Worm (Caenorhabditis elegans) whole organism, L4 larva: ENCODE data around the gene C03A7.13.

Experiments
- F44E2.7 ChIP-seq: fragments of 200-800 bp; sonication (Bioruptor generic); IDR thresholded peaks from 2 replicates; pipeline ENCODE4 v2.1.2; 2022; ENCODE audit warnings: missing genetic modification characterization, missing compliant biosample characterization
- F49E8.2 ChIP-seq: sonication (generic microtip); optimal IDR thresholded peaks from 2 replicates; lab custom pipeline; 2016; ENCODE audit warnings: missing compliant biosample characterization, mild to moderate bottlenecking, missing genetic modification characterization, borderline replicate concordance
- R02D3.7 ChIP-seq: fragments of 150-350 bp; sonication (generic microtip); optimal IDR thresholded peaks from 3 replicates; lab custom pipeline; 2014; ENCODE audit warnings: missing biosample characterization, missing genetic modification characterization
- T20F7.1 ChIP-seq: fragments of 200-800 bp; sonication (Bioruptor generic); optimal IDR thresholded peaks from 2 replicates; lab custom pipeline; 2018; ENCODE audit warnings: mild to moderate bottlenecking, missing genetic modification characterization, missing compliant biosample characterization
- Y105C5A.15 ChIP-seq: fragments of 200-800 bp; sonication (Bioruptor generic); IDR thresholded peaks from 2 replicates; pipeline ENCODE4 v1.3.6; 2022; ENCODE audit warnings: missing genetic modification characterization, missing compliant biosample characterization
- Y5F2A.4 ChIP-seq: fragments of 200-800 bp; sonication (Bioruptor generic); optimal IDR thresholded peaks from 2 replicates; lab custom pipeline; 2018; ENCODE audit warnings: mild to moderate bottlenecking, missing genetic modification characterization, missing compliant biosample characterization
- ZK337.2 ChIP-seq: fragments of 200-800 bp; sonication (Bioruptor generic); IDR thresholded peaks from 2 replicates; pipeline ENCODE4 v1.3.6; 2022; ENCODE audit warnings: missing genetic modification reagents, missing genetic modification characterization, missing compliant biosample characterization
- ama-1 ChIP-seq: fragments of 150-350 bp; optimal IDR thresholded peaks from 2 replicates; lab custom pipeline; 2014; ENCODE audit warnings: inconsistent platforms, mixed read lengths
- arid-1 ChIP-seq: fragments of 200-800 bp; sonication (Bioruptor generic); conservative IDR thresholded peaks from 2 replicates; pipeline ENCODE4 v1.3.6; 2022; ENCODE audit warnings: missing genetic modification reagents, missing genetic modification characterization, missing compliant biosample characterization
- attf-4 ChIP-seq: sonication (generic microtip); optimal IDR thresholded peaks from 3 replicates; lab custom pipeline; 2017; ENCODE audit warnings: missing biosample characterization, missing genetic modification characterization
- ces-1 ChIP-seq: fragments of 150-350 bp; sonication (generic microtip); optimal IDR thresholded peaks from 4 replicates; lab custom pipeline; 2014; ENCODE audit warnings: missing biosample characterization, missing genetic modification reagents, missing genetic modification characterization
- daf-19 ChIP-seq: fragments of 200-800 bp; sonication (Bioruptor generic); conservative IDR thresholded peaks from 2 replicates; pipeline ENCODE4 v1.3.6; 2022; ENCODE audit warnings: missing genetic modification characterization, missing compliant biosample characterization
- dve-1 ChIP-seq: sonication (generic microtip); optimal IDR thresholded peaks from 2 replicates; lab custom pipeline; 2017; ENCODE audit warnings: antibody characterized with exemption, mild to moderate bottlenecking, missing genetic modification characterization, missing compliant biosample characterization; ENCODE audit not compliant: insufficient read depth
- egl-27 ChIP-seq: sonication (generic microtip); optimal IDR thresholded peaks from 3 replicates; lab custom pipeline; 2017; ENCODE audit warnings: missing biosample characterization, missing genetic modification reagents, missing genetic modification characterization
- fkh-10 ChIP-seq: fragments of 150-350 bp; optimal IDR thresholded peaks from 2 replicates; lab custom pipeline; 2014; ENCODE audit warnings: missing biosample characterization, missing genetic modification reagents, missing genetic modification characterization
- gei-8 ChIP-seq: fragments of 200-800 bp; sonication (Bioruptor generic); optimal IDR thresholded peaks from 2 replicates; lab custom pipeline; 2018; ENCODE audit warnings: mild to moderate bottlenecking, missing genetic modification characterization, missing compliant biosample characterization
- hif-1 ChIP-seq, 2 experiments: sonication (generic microtip); optimal IDR thresholded peaks; 2 replicates each; lab custom pipeline; 2016 to 2017; ENCODE audit warnings: missing compliant biosample characterization in 2 of 2, missing genetic modification characterization in 2 of 2, missing genetic modification reagents in 2 of 2, missing genotype in 2 of 2, mild to moderate bottlenecking in 1 of 2
- lin-29 ChIP-seq: fragments of 200-800 bp; sonication (Bioruptor generic); IDR thresholded peaks from 2 replicates; pipeline ENCODE4 v1.3.6; 2022; ENCODE audit warnings: missing genetic modification reagents, missing genetic modification characterization, missing compliant biosample characterization
- lsy-2 ChIP-seq, 2 experiments: fragments of 150-350 bp in 1 of 2; sonication (generic microtip) in 1 of 2; optimal IDR thresholded peaks; 2 replicates each; lab custom pipeline; 2014 to 2017; ENCODE audit warnings: missing biosample characterization in 2 of 2, missing genetic modification characterization in 2 of 2
- madf-5 ChIP-seq, 2 experiments: fragments of 200-800 bp; sonication (Bioruptor generic); IDR thresholded peaks; 2 replicates each; pipeline ENCODE4 v1.3.6; 2022; ENCODE audit warnings: missing compliant biosample characterization in 2 of 2, missing genetic modification characterization in 2 of 2
- mdt-29 ChIP-seq: fragments of 200-800 bp; sonication (Bioruptor generic); IDR thresholded peaks from 2 replicates; pipeline ENCODE4 v1.3.6; 2022; ENCODE audit warnings: missing genetic modification reagents, missing genetic modification characterization, missing compliant biosample characterization
- mxl-2 ChIP-seq: fragments of 200-800 bp; sonication (Bioruptor generic); conservative IDR thresholded peaks from 2 replicates; pipeline ENCODE4 v1.3.6; 2022; ENCODE audit warnings: missing genetic modification reagents, missing genetic modification characterization, missing compliant biosample characterization
- mxl-3 ChIP-seq: fragments of 200-800 bp; sonication (Bioruptor generic); optimal IDR thresholded peaks from 2 replicates; lab custom pipeline; 2018; ENCODE audit warnings: mild to moderate bottlenecking, missing genetic modification characterization, missing compliant biosample characterization
- nhr-10 ChIP-seq: fragments of 150-350 bp; optimal IDR thresholded peaks from 2 replicates; lab custom pipeline; 2014; ENCODE audit warnings: missing biosample characterization, missing genetic modification characterization
- nhr-102 ChIP-seq: sonication (generic microtip); optimal IDR thresholded peaks from 2 replicates; lab custom pipeline; 2016; ENCODE audit warnings: mild to moderate bottlenecking, missing genetic modification characterization, moderate library complexity, missing compliant biosample characterization
- nhr-11 ChIP-seq: fragments of 150-350 bp; optimal IDR thresholded peaks from 2 replicates; lab custom pipeline; 2014; ENCODE audit warnings: missing biosample characterization, missing genetic modification characterization
- nhr-237 ChIP-seq: sonication (generic microtip); optimal IDR thresholded peaks from 2 replicates; lab custom pipeline; 2017; ENCODE audit warnings: missing biosample characterization, missing genetic modification characterization
- nhr-25 ChIP-seq: sonication (generic microtip); optimal IDR thresholded peaks from 2 replicates; lab custom pipeline; 2017; ENCODE audit warnings: missing genetic modification characterization, mild to moderate bottlenecking, missing compliant biosample characterization, antibody characterized with exemption, moderate library complexity, borderline replicate concordance; ENCODE audit not compliant: insufficient read depth
- nhr-28 ChIP-seq: fragments of 150-350 bp; optimal IDR thresholded peaks from 2 replicates; lab custom pipeline; 2014; ENCODE audit warnings: missing biosample characterization, missing genetic modification characterization
- nhr-48 ChIP-seq: sonication (generic microtip); optimal IDR thresholded peaks from 2 replicates; lab custom pipeline; 2016; ENCODE audit warnings: mild to moderate bottlenecking, missing genetic modification characterization, missing compliant biosample characterization
- nhr-76 ChIP-seq: fragments of 150-350 bp; optimal IDR thresholded peaks from 2 replicates; lab custom pipeline; 2014; ENCODE audit warnings: missing biosample characterization, missing genetic modification characterization
- pha-4 ChIP-seq, 2 experiments: fragments of 150-350 bp in 1 of 2; fragments of 200-800 bp in 1 of 2; sonication (Bioruptor generic) in 1 of 2; IDR thresholded peaks in 1 of 2; optimal IDR thresholded peaks in 1 of 2; 2 replicates each; pipeline versions ENCODE4 v1.3.6 to Lab custom; 2014 to 2022; ENCODE audit warnings: missing genetic modification characterization in 2 of 2, missing genetic modification reagents in 2 of 2, missing biosample characterization in 1 of 2, missing compliant biosample characterization in 1 of 2
- php-3 ChIP-seq: fragments of 200-800 bp; sonication (Bioruptor generic); IDR thresholded peaks from 2 replicates; pipeline ENCODE4 v1.3.6; 2022; ENCODE audit warnings: missing genetic modification reagents, missing genetic modification characterization, missing compliant biosample characterization
- rbr-2 ChIP-seq: sonication (generic microtip); optimal IDR thresholded peaks from 2 replicates; lab custom pipeline; 2016; ENCODE audit warnings: missing genotype, missing genetic modification characterization, missing compliant biosample characterization
- set-16 ChIP-seq: fragments of 200-800 bp; sonication (Bioruptor generic); IDR thresholded peaks from 2 replicates; pipeline ENCODE4 v1.3.6; 2022; ENCODE audit warnings: missing genetic modification reagents, missing genetic modification characterization, missing compliant biosample characterization
- snpc-4 ChIP-seq: fragments of 150-350 bp; optimal IDR thresholded peaks from 2 replicates; lab custom pipeline; 2014; ENCODE audit warnings: missing biosample characterization, missing genetic modification characterization
- spr-3 ChIP-seq: fragments of 200-800 bp; sonication (Bioruptor generic); optimal IDR thresholded peaks from 2 replicates; lab custom pipeline; 2018; ENCODE audit warnings: mild to moderate bottlenecking, missing genetic modification characterization, missing compliant biosample characterization
- unc-130 ChIP-seq: sonication (generic microtip); optimal IDR thresholded peaks from 2 replicates; lab custom pipeline; 2016; ENCODE audit warnings: missing genetic modification reagents, missing genetic modification characterization, missing compliant biosample characterization
- unc-39 ChIP-seq: sonication (generic microtip); optimal IDR thresholded peaks from 2 replicates; lab custom pipeline; 2017; ENCODE audit warnings: missing biosample characterization, missing genetic modification characterization
- unc-62 ChIP-seq, 3 experiments: fragments of 150-350 bp in 1 of 3; sonication (generic microtip); optimal IDR thresholded peaks in 2 of 3; peaks in 1 of 3; 1 replicate in 1 of 3; 2 replicates in 2 of 3; lab custom pipeline; 2014 to 2017; ENCODE audit warnings: missing biosample characterization in 3 of 3, missing genetic modification characterization in 3 of 3, missing genetic modification reagents in 3 of 3, missing genotype in 1 of 3
- vab-7 ChIP-seq: fragments of 200-800 bp; sonication (Bioruptor generic); IDR thresholded peaks from 2 replicates; pipeline ENCODE4 v1.3.6; 2022; ENCODE audit warnings: missing genetic modification reagents, missing genetic modification characterization, missing compliant biosample characterization
- zag-1 ChIP-seq: fragments of 150-350 bp; optimal IDR thresholded peaks from 2 replicates; lab custom pipeline; 2014; ENCODE audit warnings: missing biosample characterization, missing genetic modification characterization
- zfp-2 ChIP-seq: sonication (generic microtip); optimal IDR thresholded peaks from 2 replicates; lab custom pipeline; 2016; ENCODE audit warnings: mild to moderate bottlenecking, missing genetic modification characterization, missing compliant biosample characterization

The C03A7.13 gene

ce11 chrV:5200188-5200587 is 7.8 kb upstream of the C03A7.13 start:
- peak; percentile 51 for TF ChIP-seq fkh-10 (GFP tag; lab: Kevin White, UChicago)
- no peak for TF ChIP-seq egl-27 (tag; lab: Kevin White, UChicago)
- TF ChIP-seq rbr-2 (tag; lab: Kevin White, UChicago), result peak; percentile 8
- no peak for TF ChIP-seq php-3 (GFP tag; lab: Robert Waterston, UW)
- TF ChIP-seq ces-1 (GFP tag; lab: Kevin White, UChicago), result peak; percentile 91
- peak in 1 of 2 experiments; percentile 44 for TF ChIP-seq unc-62 (GFP tag; optimal IDR thresholded peaks at IDR 0.05 in 1 of 2; lab: Kevin White, UChicago)
- no peak for TF ChIP-seq unc-62 (tag; optimal IDR thresholded peaks at IDR 0.05; lab: Kevin White, UChicago)

ce11 chrV:5198240-5198639 is 5.9 kb upstream of the C03A7.13 start, which contains the start of gene Y47A7.2:
TSS of gene Y47A7.2 (minus strand) at chrV:5198340.
- TF ChIP-seq vab-7 (GFP tag; lab: Robert Waterston, UW) (no peak), lin-29 (GFP tag; lab: Robert Waterston, UW) (no peak), Y105C5A.15 (GFP tag; lab: Robert Waterston, UW) (no peak), attf-4 (tag; lab: Kevin White, UChicago) (no peak), spr-3 (GFP tag; lab: Kevin White, UChicago) (no peak), ama-1 (lab: Kevin White, UChicago) (no peak), nhr-48 (tag; lab: Kevin White, UChicago) (no peak), nhr-11 (tag; lab: Kevin White, UChicago) (no peak), nhr-28 (tag; lab: Kevin White, UChicago) (no peak)

- TF ChIP-seq Y5F2A.4 (GFP tag; lab: Kevin White, UChicago), result no peak
- TF ChIP-seq zfp-2 (tag; lab: Kevin White, UChicago), result no peak
- TF ChIP-seq snpc-4 (tag; lab: Kevin White, UChicago), result no peak
- TF ChIP-seq mdt-29 (GFP tag; lab: Robert Waterston, UW), result no peak
- TF ChIP-seq madf-5 (GFP tag; IDR thresholded peaks at IDR 0.05; lab: Robert Waterston, UW), result no peak
- TF ChIP-seq lin-29 (GFP tag; lab: Robert Waterston, UW), result no peak
- no peak for TF ChIP-seq F49E8.2 (tag; lab: Kevin White, UChicago)
- TF ChIP-seq set-16, result no peak
- no peak for TF ChIP-seq R02D3.7 (tag; lab: Kevin White, UChicago)
- TF ChIP-seq unc-130, result no peak
- no peak for TF ChIP-seq nhr-237 (tag; lab: Kevin White, UChicago)
- TF ChIP-seq unc-39 (tag; lab: Kevin White, UChicago), result no peak
- TF ChIP-seq nhr-76 (tag; lab: Kevin White, UChicago), result no peak
Observed at ce11 chrV:5194508-5194907, 2.2 kb upstream of the C03A7.13 start, which contains the start of gene abu-8. TSS of gene abu-8 (minus strand) at chrV:5194608.

ce11 chrV:5181612-5182011 is 10.7 kb downstream of the C03A7.13 start, which contains the start of gene C03A7.2:
TSS of gene C03A7.2 (plus strand) at chrV:5181912.
- TF ChIP-seq dve-1 (tag; lab: Kevin White, UChicago) (no peak), pha-4 (GFP tag; IDR thresholded peaks at IDR 0.05; lab: Robert Waterston, UW) (no peak), pha-4 (tag; optimal IDR thresholded peaks at IDR 0.05; lab: Kevin White, UChicago) (no peak), ZK337.2 (GFP tag; lab: Robert Waterston, UW) (no peak), T20F7.1 (GFP tag; lab: Kevin White, UChicago) (no peak), nhr-25 (tag; lab: Kevin White, UChicago) (no peak), madf-5 (GFP tag; IDR thresholded peaks at IDR 0.05; lab: Robert Waterston, UW) (no peak), mxl-2 (no peak), unc-62 (GFP tag; optimal IDR thresholded peaks at IDR 0.05 in 1 of 2; lab: Kevin White, UChicago) (no peak), unc-62 (tag; optimal IDR thresholded peaks at IDR 0.05; lab: Kevin White, UChicago) (no peak), nhr-10 (tag; lab: Kevin White, UChicago) (no peak), daf-19 (GFP tag; lab: Robert Waterston, UW) (no peak), gei-8 (GFP tag; lab: Kevin White, UChicago) (no peak), mxl-3 (GFP tag; lab: Kevin White, UChicago) (no peak), nhr-102 (tag; lab: Kevin White, UChicago) (no peak), lsy-2 (tag; optimal IDR thresholded peaks at IDR 0.05; lab: Kevin White, UChicago) (no peak), php-3 (GFP tag; lab: Robert Waterston, UW) (no peak), zag-1 (tag; lab: Kevin White, UChicago) (no peak), arid-1 (GFP tag; lab: Robert Waterston, UW) (no peak), unc-39 (tag; lab: Kevin White, UChicago) (no peak), F44E2.7 (no peak), hif-1 (tag; optimal IDR thresholded peaks at IDR 0.05; lab: Kevin White, UChicago) (no peak)
